Fruit fly (Drosophila melanogaster): Measurements from ENCODE around the gene CG10347.

CG10347 gene

dm6 chrX:11846049-11846718 lies 8.5 kb downstream of the CG10347 start, which contains the start of gene CG15740:
CG15740 (minus strand) TSS chrX:11846099.
- TF ChIP-seq eg (GFP tag; IDR thresholded peaks at IDR 0.05) = no peak
- no peak for TF ChIP-seq Met (GFP tag; optimal IDR thresholded peaks at IDR 0.05)
- peak; percentile 1 for TF ChIP-seq OdsH (GFP tag; optimal IDR thresholded peaks at IDR 0.05)
- no peak for TF ChIP-seq Smox (GFP tag; optimal IDR thresholded peaks at IDR 0.05)
- TF ChIP-seq CG34406 (GFP tag; optimal IDR thresholded peaks at IDR 0.05) = no peak
- TF ChIP-seq Lpt (GFP tag; optimal IDR thresholded peaks at IDR 0.05) = no peak
- TF ChIP-seq salr (GFP tag; optimal IDR thresholded peaks at IDR 0.05) = no peak
- TF ChIP-seq net (GFP tag; optimal IDR thresholded peaks at IDR 0.05) = no peak
- TF ChIP-seq Hr4 (GFP tag; optimal IDR thresholded peaks at IDR 0.05) = peak; percentile 4
- no peak for TF ChIP-seq CG7368 (GFP tag; optimal IDR thresholded peaks at IDR 0.05)
- TF ChIP-seq CG6792 (GFP tag; optimal IDR thresholded peaks at IDR 0.05) = no peak
- TF ChIP-seq CG15336 (GFP tag; IDR thresholded peaks at IDR 0.05) = peak; percentile 36
- TF ChIP-seq Eip78C (GFP tag) = peak; percentile 68
- TF ChIP-seq CG6163 (GFP tag; IDR thresholded peaks at IDR 0.05) = 0 out of 3 replicates have a peak, but pooled peaks have one; percentile 24
- no peak for TF ChIP-seq CG10669 (GFP tag; optimal IDR thresholded peaks at IDR 0.05)
- TF ChIP-seq CG31627 (GFP tag; optimal IDR thresholded peaks at IDR 0.05) = no peak
- TF ChIP-seq CG32006 (GFP tag; optimal IDR thresholded peaks at IDR 0.05) = no peak

DNA sequence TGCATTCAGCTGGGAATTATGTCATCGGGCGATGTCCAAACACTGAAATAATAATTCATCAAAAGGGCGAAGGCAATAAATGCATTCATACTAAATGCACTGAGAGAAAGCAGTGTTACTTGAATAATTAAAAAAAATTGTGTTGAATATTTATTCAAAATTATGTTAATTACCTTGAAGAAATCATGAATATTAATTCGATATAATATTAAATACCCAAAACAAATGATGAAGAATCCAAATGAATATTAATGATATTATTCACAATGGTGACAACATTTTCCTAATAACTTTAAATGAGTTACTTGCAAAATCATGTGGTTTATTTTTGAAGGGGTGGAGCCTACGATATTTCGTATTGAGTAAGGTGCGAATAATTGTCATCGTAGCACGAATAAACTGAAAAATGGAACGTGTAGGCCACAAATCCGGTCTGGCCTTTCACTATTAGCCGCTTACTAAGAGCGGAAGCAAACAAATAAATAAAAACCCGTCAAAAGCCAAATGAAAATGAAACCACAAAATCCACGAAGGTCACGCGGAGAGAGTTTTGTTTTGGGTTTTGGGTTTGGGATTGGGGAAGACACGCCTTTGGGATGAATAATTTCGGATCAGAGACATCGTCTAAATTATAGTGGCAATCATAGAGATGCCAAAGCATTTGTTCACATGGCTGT lies 12.9 kb downstream of the CG10347 start:
- TF ChIP-seq Eip78C (GFP tag) (peak; percentile 14), acj6 (GFP tag; optimal IDR thresholded peaks at IDR 0.05) (no peak)

dm6 chrX:11839308-11839707 lies 15.4 kb downstream of the CG10347 start, which contains the start of gene Cyp28c1:
Cyp28c1 (plus strand) TSS chrX:11839608.
- TF ChIP-seq Hr4 (GFP tag; optimal IDR thresholded peaks at IDR 0.05) (no peak), CG6792 (GFP tag; optimal IDR thresholded peaks at IDR 0.05) (no peak), Hr39 (GFP tag; optimal IDR thresholded peaks at IDR 0.05) (no peak), fkh (GFP tag; optimal IDR thresholded peaks at IDR 0.05) (no peak)

DNA sequence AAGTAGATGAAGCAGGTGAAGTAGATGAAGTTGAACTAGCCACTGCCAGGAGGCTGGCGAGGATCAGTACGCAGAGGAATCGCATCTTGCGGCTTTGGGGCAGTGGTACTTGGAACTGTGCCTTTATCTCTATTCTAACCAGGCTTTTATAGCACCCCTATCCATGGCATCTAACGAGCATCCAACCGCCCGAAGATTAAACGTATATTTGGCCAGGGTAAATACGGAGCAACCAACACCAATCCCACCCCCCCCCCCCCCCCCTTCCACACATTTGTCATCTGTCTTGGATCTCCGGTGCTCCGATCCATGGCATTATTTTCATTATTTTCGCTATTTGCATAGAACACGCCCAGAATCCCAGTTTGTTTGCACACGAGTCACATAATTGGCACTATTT lies 16.8 kb downstream of the CG10347 start, which contains the start of gene CG15741:
TSS of gene CG15741 (minus strand) at position 101 of the 400 bp plus-strand sequence.
- TF ChIP-seq eg (GFP tag; IDR thresholded peaks at IDR 0.05) = no peak
- no peak for TF ChIP-seq CG8119 (GFP tag; IDR thresholded peaks at IDR 0.05)
- no peak for TF ChIP-seq CG10669 (GFP tag; optimal IDR thresholded peaks at IDR 0.05)
- TF ChIP-seq CG8632 (GFP tag; optimal IDR thresholded peaks at IDR 0.05) = no peak
- TF ChIP-seq CG8319 (GFP tag; optimal IDR thresholded peaks at IDR 0.05) = no peak
- TF ChIP-seq Smox (GFP tag; optimal IDR thresholded peaks at IDR 0.05) = no peak
- TF ChIP-seq fkh (GFP tag; optimal IDR thresholded peaks at IDR 0.05) = no peak
- TF ChIP-seq Eip93F (GFP tag; optimal IDR thresholded peaks at IDR 0.05) = no peak

dm6 chrX:11828336-11829007 lies 26.3 kb downstream of the CG10347 start:
- no peak for TF ChIP-seq CG4318 (GFP tag; optimal IDR thresholded peaks at IDR 0.05)
- TF ChIP-seq Lpt (GFP tag; optimal IDR thresholded peaks at IDR 0.05) = no peak
- no peak for TF ChIP-seq Eip75B (GFP tag; optimal IDR thresholded peaks at IDR 0.05)
- TF ChIP-seq CG11294 (GFP tag; IDR thresholded peaks at IDR 0.05) = no peak
- no peak for TF ChIP-seq CG6276 (GFP tag; optimal IDR thresholded peaks at IDR 0.05)
- TF ChIP-seq OdsH (GFP tag; optimal IDR thresholded peaks at IDR 0.05) = no peak
- TF ChIP-seq esn (GFP tag; optimal IDR thresholded peaks at IDR 0.05) = no peak
- TF ChIP-seq CG9139 (GFP tag; optimal IDR thresholded peaks at IDR 0.05) = no peak
- TF ChIP-seq acj6 (GFP tag; optimal IDR thresholded peaks at IDR 0.05) = no peak
- TF ChIP-seq fkh (GFP tag; optimal IDR thresholded peaks at IDR 0.05) = no peak
- TF ChIP-seq spab (GFP tag; optimal IDR thresholded peaks at IDR 0.05) = no peak
- no peak for TF ChIP-seq CG6163 (GFP tag; IDR thresholded peaks at IDR 0.05)
- no peak for TF ChIP-seq Ets96B (tag; optimal IDR thresholded peaks at IDR 0.05)
- TF ChIP-seq CG31627 (GFP tag; optimal IDR thresholded peaks at IDR 0.05) = no peak
- no peak for TF ChIP-seq CG15336 (GFP tag; IDR thresholded peaks at IDR 0.05)
- TF ChIP-seq Gug (GFP tag; IDR thresholded peaks at IDR 0.05) = no peak
- TF ChIP-seq CG11902 (GFP tag; optimal IDR thresholded peaks at IDR 0.05) = no peak
